Fruit fly (Drosophila melanogaster): ENCODE measurements around the gene CG46399.

Gene CG46399

dm6 chrX:14892303-14892702 lies 33.3 kb downstream of the CG46399 start:
- TF ChIP-seq gsb-n (tag; optimal IDR thresholded peaks at IDR 0.05) (no peak), Drgx (GFP tag; IDR thresholded peaks at IDR 0.05) (peak; percentile 52)

DNA sequence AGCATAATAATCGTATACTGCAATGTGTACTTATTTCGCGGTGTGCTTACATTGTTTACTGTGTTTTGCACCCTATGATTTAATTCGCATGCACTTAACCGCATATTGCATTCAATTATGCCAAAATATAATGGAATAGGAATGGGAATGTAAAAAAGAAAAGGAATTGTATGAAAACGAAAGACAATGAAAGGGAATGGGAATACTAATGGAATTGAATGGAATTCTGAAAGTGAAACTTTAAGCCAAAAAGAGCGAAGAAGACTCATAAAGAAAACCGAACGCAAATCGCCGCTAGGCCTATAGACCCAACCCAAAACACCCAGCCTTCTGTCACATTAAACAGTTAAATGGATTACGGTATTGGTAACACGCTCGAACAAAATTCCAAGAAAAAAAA lies 34.8 kb downstream of the CG46399 start:
- TF ChIP-seq CG14667 (GFP tag; IDR thresholded peaks at IDR 0.05) (no peak), Blimp-1 (GFP tag; optimal IDR thresholded peaks at IDR 0.05) (peak; percentile 92), crc (GFP tag; optimal IDR thresholded peaks at IDR 0.05) (no peak)

DNA sequence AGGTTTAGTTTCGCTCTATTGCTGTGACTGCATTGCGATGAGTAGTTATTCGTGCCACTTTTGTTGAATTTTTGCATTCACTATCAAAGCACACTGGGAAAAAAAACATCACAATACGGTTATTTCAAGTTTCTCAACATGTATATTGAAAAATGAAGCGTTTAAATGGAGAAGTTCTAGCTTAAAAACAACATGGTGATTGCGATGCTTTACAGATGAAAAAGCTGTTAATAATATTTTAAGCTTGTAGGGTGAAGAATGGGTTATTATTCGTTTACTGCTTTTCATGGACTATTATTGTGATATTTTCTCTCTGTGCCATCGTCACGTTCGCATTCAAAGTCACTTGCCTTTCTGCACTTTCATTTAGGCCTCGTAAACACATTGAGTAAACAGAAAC lies 37.3 kb downstream of the CG46399 start:
- TF ChIP-seq dmrt99B (tag; optimal IDR thresholded peaks at IDR 0.05) (peak; percentile 3), sens (GFP tag) (peak; percentile 72), gem (tag; optimal IDR thresholded peaks at IDR 0.05) (peak; percentile 16), Sox102F (GFP tag; optimal IDR thresholded peaks at IDR 0.05) (peak; percentile 25), Ets97D (GFP tag; optimal IDR thresholded peaks at IDR 0.05) (no peak), CG11247 (GFP tag; IDR thresholded peaks at IDR 0.05) (no peak), Neu2 (GFP tag; optimal IDR thresholded peaks at IDR 0.05; ENCODE audit: borderline replicate concordance) (no peak)

dm6 chrX:14896791-14897190 lies 37.7 kb downstream of the CG46399 start, which contains the start of gene CG9514:
CG9514 (minus strand) TSS chrX:14896891.
- TF ChIP-seq Adf1 (GFP tag; IDR thresholded peaks at IDR 0.05) (peak; percentile 53), CG13624 (GFP tag; optimal IDR thresholded peaks at IDR 0.05) (no peak)

- TF ChIP-seq Sry-β (GFP tag; optimal IDR thresholded peaks at IDR 0.05): no peak
- no peak for TF ChIP-seq CG17359 (tag; optimal IDR thresholded peaks at IDR 0.05)
- TF ChIP-seq CG11504 (tag; optimal IDR thresholded peaks at IDR 0.05): peak; percentile 31
- TF ChIP-seq eve (GFP tag; optimal IDR thresholded peaks at IDR 0.05): peak in 1 of 2 experiments; percentile 8
- TF ChIP-seq ttk (GFP tag; IDR thresholded peaks at IDR 0.05): peak; percentile 8; the same call in 1 of the 2 replicates
- peak; percentile 13 for TF ChIP-seq Sox102F (GFP tag; optimal IDR thresholded peaks at IDR 0.05)
- peak; percentile 29 for TF ChIP-seq CG15269 (tag; optimal IDR thresholded peaks at IDR 0.05)
- no peak for TF ChIP-seq HmgD (GFP tag; optimal IDR thresholded peaks at IDR 0.05)
- peak; percentile 58 for TF ChIP-seq grau (tag; optimal IDR thresholded peaks at IDR 0.05)
- TF ChIP-seq slbo (GFP tag; IDR thresholded peaks at IDR 0.05): peak; percentile 16; the same call in 1 of the 2 replicates
- TF ChIP-seq CG2678 (tag; optimal IDR thresholded peaks at IDR 0.05): peak; percentile 38
- TF ChIP-seq Hr51 (GFP tag; optimal IDR thresholded peaks at IDR 0.05): peak in 1 of 2 experiments; percentile 38
- TF ChIP-seq CrebB (tag; optimal IDR thresholded peaks at IDR 0.05): no peak
- TF ChIP-seq gem (tag; optimal IDR thresholded peaks at IDR 0.05): peak; percentile 13
- peak; percentile 37; the same call in 2 of the 3 replicates for TF ChIP-seq row (GFP tag; IDR thresholded peaks at IDR 0.05)
- no peak for TF ChIP-seq exex (tag; optimal IDR thresholded peaks at IDR 0.05)
- peak; percentile 58; the same call in 1 of the 2 replicates for TF ChIP-seq Drgx (GFP tag; IDR thresholded peaks at IDR 0.05)
- TF ChIP-seq CG3281 (GFP tag; optimal IDR thresholded peaks at IDR 0.05): no peak
- peak; percentile 1 for TF ChIP-seq Med (GFP tag)
Measured at dm6 chrX:14897592-14897991, 38.5 kb downstream of the CG46399 start.

- no peak for TF ChIP-seq Trl (optimal IDR thresholded peaks at IDR 0.05)
- no peak for TF ChIP-seq Trl (GFP tag; optimal IDR thresholded peaks at IDR 0.05)
- TF ChIP-seq Pdp1 (GFP tag; optimal IDR thresholded peaks at IDR 0.05): peak in 1 of 2 experiments; percentile 55
- no peak for TF ChIP-seq dmrt99B (tag; optimal IDR thresholded peaks at IDR 0.05)
- no peak for TF ChIP-seq Optix (GFP tag; IDR thresholded peaks at IDR 0.05)
- TF ChIP-seq CG1024 (GFP tag; IDR thresholded peaks at IDR 0.05): no peak
- TF ChIP-seq lab (GFP tag; optimal IDR thresholded peaks at IDR 0.05): peak; percentile 23
- TF ChIP-seq mirr (GFP tag; optimal IDR thresholded peaks at IDR 0.05): peak; percentile 51
- no peak for TF ChIP-seq CG30020 (tag; optimal IDR thresholded peaks at IDR 0.05)
- TF ChIP-seq CG16779 (GFP tag; IDR thresholded peaks at IDR 0.05): no peak
- no peak for TF ChIP-seq ken (GFP tag; IDR thresholded peaks at IDR 0.05)
- no peak for TF ChIP-seq fd64A (GFP tag; optimal IDR thresholded peaks at IDR 0.05)
- TF ChIP-seq bowl (GFP tag; IDR thresholded peaks at IDR 0.05): no peak
- peak; percentile 27 for TF ChIP-seq Fer1 (GFP tag; optimal IDR thresholded peaks at IDR 0.05)
Measured at dm6 chrX:14905499-14906044, 46.5 kb downstream of the CG46399 start, which contains the start of gene CG9512. CG9512 (minus strand) TSS chrX:14905549.
